Fruit fly (Drosophila melanogaster): Measurements from ENCODE around the gene mRpS6.

The mRpS6 gene

dm6 chr3L:4322032-4322617 is 42.2 kb upstream of the mRpS6 start, which contains the start of gene CG15014 (continued):
- peak; percentile 6 for TF ChIP-seq Lhr (GFP tag; optimal IDR thresholded peaks at IDR 0.05)
- TF ChIP-seq trem (tag; optimal IDR thresholded peaks at IDR 0.05) = peak; percentile 29
- TF ChIP-seq Dp (GFP tag; optimal IDR thresholded peaks at IDR 0.05) = peak; percentile 29
- TF ChIP-seq dm (GFP tag; optimal IDR thresholded peaks at IDR 0.05) = peak; percentile 43
- no peak for TF ChIP-seq HmgD (GFP tag; optimal IDR thresholded peaks at IDR 0.05)
- TF ChIP-seq E2f2 (GFP tag; IDR thresholded peaks at IDR 0.05) = peak; percentile 14; the same call in 1 of the 2 replicates
- peak in 1 of 3 experiments; percentile 14 for TF ChIP-seq Stat92E (GFP tag; optimal IDR thresholded peaks at IDR 0.05)
- TF ChIP-seq CG4617 (GFP tag; optimal IDR thresholded peaks at IDR 0.05; ENCODE audit: borderline replicate concordance) = peak; percentile 43
- peak; percentile 68 for TF ChIP-seq MBD-R2 (GFP tag; IDR thresholded peaks at IDR 0.05)
- peak; percentile 70 for TF ChIP-seq CG9797 (GFP tag; optimal IDR thresholded peaks at IDR 0.05)
- peak; percentile 86 for TF ChIP-seq sens (GFP tag)
- TF ChIP-seq CG34376 (GFP tag; optimal IDR thresholded peaks at IDR 0.05) = no peak
- peak; percentile 16; the same call in 1 of the 3 replicates for TF ChIP-seq CG34422 (GFP tag; IDR thresholded peaks at IDR 0.05)
- peak; percentile 34 for TF ChIP-seq CG10267 (tag; optimal IDR thresholded peaks at IDR 0.05)
- peak; percentile 85 for TF ChIP-seq gfzf (GFP tag; optimal IDR thresholded peaks at IDR 0.05)
- peak; percentile 29; the same call in 1 of the 2 replicates for TF ChIP-seq CG13287 (GFP tag; IDR thresholded peaks at IDR 0.05; ENCODE audit: partially characterized antibody)
- TF ChIP-seq pzg (GFP tag; optimal IDR thresholded peaks at IDR 0.05) = peak; percentile 49

- TF ChIP-seq row (GFP tag; IDR thresholded peaks at IDR 0.05) (peak; percentile 42; the same call in 1 of the 3 replicates), CG11560 (tag; IDR thresholded peaks at IDR 0.05) (0 out of 3 replicates have a peak, but pooled peaks have one; percentile 8), CG13894 (tag; optimal IDR thresholded peaks at IDR 0.05) (peak; percentile 83), chinmo (GFP tag; IDR thresholded peaks at IDR 0.05; ENCODE audit: partially characterized antibody) (no peak), slbo (GFP tag; IDR thresholded peaks at IDR 0.05) (0 out of 2 replicates have a peak, but pooled peaks have one; percentile 24), sr (GFP tag; IDR thresholded peaks at IDR 0.05) (peak; percentile 54; the same call in 2 of the 3 replicates), CG9609 (GFP tag; optimal IDR thresholded peaks at IDR 0.05) (no peak), CG7357 (GFP tag; IDR thresholded peaks at IDR 0.05) (no peak), CG14441 (GFP tag; IDR thresholded peaks at IDR 0.05) (0 out of 2 replicates have a peak, but pooled peaks have one; percentile 44), CG15011 (GFP tag; optimal IDR thresholded peaks at IDR 0.05) (no peak), B-H1 (GFP tag; IDR thresholded peaks at IDR 0.05) (no peak), HLH3B (GFP tag; IDR thresholded peaks at IDR 0.05) (0 out of 2 replicates have a peak, but pooled peaks have one; percentile 30), Med (GFP tag) (peak; percentile 45), CG1024 (GFP tag; IDR thresholded peaks at IDR 0.05) (no peak), sqz (GFP tag; optimal IDR thresholded peaks at IDR 0.05) (no peak), CG12769 (tag; optimal IDR thresholded peaks at IDR 0.05) (peak; percentile 27), sisA (GFP tag; IDR thresholded peaks at IDR 0.05) (no peak), C15 (GFP tag; IDR thresholded peaks at IDR 0.05) (0 out of 3 replicates have a peak, but pooled peaks have one; percentile 19)
Observed at dm6 chr3L:4328048-4328447, 36.3 kb upstream of the mRpS6 start.

dm6 chr3L:4336588-4336987 is 27.8 kb upstream of the mRpS6 start:
- TF ChIP-seq hkb (optimal IDR thresholded peaks at IDR 0.05) = no peak
- TF ChIP-seq hkb (GFP tag; IDR thresholded peaks at IDR 0.05) = 0 out of 2 replicates have a peak, but pooled peaks have one; percentile 36
- TF ChIP-seq zfh1 (GFP tag; IDR thresholded peaks at IDR 0.05) = no peak
- peak; percentile 10 for TF ChIP-seq CG11504 (tag; optimal IDR thresholded peaks at IDR 0.05)
- TF ChIP-seq CG16779 (GFP tag; IDR thresholded peaks at IDR 0.05) = no peak
- TF ChIP-seq CG3065 (GFP tag; optimal IDR thresholded peaks at IDR 0.05) = no peak
- TF ChIP-seq nom (GFP tag; optimal IDR thresholded peaks at IDR 0.05) = peak; percentile 82
- TF ChIP-seq Med (GFP tag) = peak; percentile 9
- peak in 1 of 2 experiments; percentile 20 for TF ChIP-seq bsh (GFP tag; optimal IDR thresholded peaks at IDR 0.05)
- peak; percentile 76 for TF ChIP-seq Ets65A (GFP tag)
- TF ChIP-seq sens (GFP tag) = peak; percentile 88
- peak; percentile 70 for TF ChIP-seq Drgx (GFP tag; IDR thresholded peaks at IDR 0.05)
